Fruit fly (Drosophila melanogaster): ENCODE measurements around the gene CG17075.

CG17075 gene

dm6 chr2L:267441-268089 is at the start of gene CG17075 (continued):
- TF ChIP-seq YL-1 (GFP tag; optimal IDR thresholded peaks at IDR 0.05) (peak; percentile 63), CG2678 (tag; optimal IDR thresholded peaks at IDR 0.05) (peak; percentile 97), her (GFP tag; optimal IDR thresholded peaks at IDR 0.05) (peak; percentile 33), CG7357 (GFP tag; IDR thresholded peaks at IDR 0.05) (peak; percentile 88), CG14667 (GFP tag; IDR thresholded peaks at IDR 0.05) (peak; percentile 92), D (optimal IDR thresholded peaks at IDR 0.05) (no peak), D (GFP tag; optimal IDR thresholded peaks at IDR 0.05) (peak; percentile 84), seq (GFP tag; IDR thresholded peaks at IDR 0.05) (peak; percentile 94), CG14441 (GFP tag; IDR thresholded peaks at IDR 0.05) (peak; percentile 95), Trl (optimal IDR thresholded peaks at IDR 0.05) (peak in 1 of 2 experiments; percentile 20), Trl (GFP tag; optimal IDR thresholded peaks at IDR 0.05) (peak; percentile 65), oc (tag; optimal IDR thresholded peaks at IDR 0.05) (peak; percentile 91), Stat92E (GFP tag; optimal IDR thresholded peaks at IDR 0.05) (peak in 1 of 3 experiments; percentile 16), cas (GFP tag; IDR thresholded peaks at IDR 0.05) (peak; percentile 86), emc (GFP tag; optimal IDR thresholded peaks at IDR 0.05) (peak; percentile 62), CG8765 (GFP tag; IDR thresholded peaks at IDR 0.05) (0 out of 2 replicates have a peak, but pooled peaks have one; percentile 42), CG30431 (GFP tag; optimal IDR thresholded peaks at IDR 0.05) (peak; percentile 87), bowl (GFP tag; IDR thresholded peaks at IDR 0.05) (peak; percentile 88), otp (GFP tag; IDR thresholded peaks at IDR 0.05) (peak; percentile 84), psq (GFP tag; optimal IDR thresholded peaks at IDR 0.05) (peak; percentile 84), zfh1 (GFP tag; IDR thresholded peaks at IDR 0.05) (peak; percentile 93), CG9437 (GFP tag; optimal IDR thresholded peaks at IDR 0.05) (peak; percentile 87), CG8924 (tag; optimal IDR thresholded peaks at IDR 0.05) (peak; percentile 96), Mes4 (GFP tag; optimal IDR thresholded peaks at IDR 0.05) (peak; percentile 37), dati (GFP tag; IDR thresholded peaks at IDR 0.05) (peak; percentile 80; the same call in 1 of the 2 replicates), Dp (GFP tag; optimal IDR thresholded peaks at IDR 0.05) (peak; percentile 13), lilli (GFP tag; optimal IDR thresholded peaks at IDR 0.05) (peak; percentile 95), ftz-f1 (GFP tag; optimal IDR thresholded peaks at IDR 0.05) (peak; percentile 41), CG14860 (GFP tag; IDR thresholded peaks at IDR 0.05; ENCODE audit: partially characterized antibody) (no peak), crol (GFP tag; IDR thresholded peaks at IDR 0.05) (0 out of 2 replicates have a peak, but pooled peaks have one; percentile 24), CG7786 (GFP tag; optimal IDR thresholded peaks at IDR 0.05) (peak; percentile 55), Max (GFP tag; optimal IDR thresholded peaks at IDR 0.05) (peak; percentile 95), CG17359 (tag; optimal IDR thresholded peaks at IDR 0.05) (peak; percentile 96), CG10147 (GFP tag; optimal IDR thresholded peaks at IDR 0.05) (peak; percentile 96), vvl (GFP tag; IDR thresholded peaks at IDR 0.05) (peak; percentile 98), CG14050 (GFP tag; IDR thresholded peaks at IDR 0.05) (peak; percentile 93), sens-2 (GFP tag; IDR thresholded peaks at IDR 0.05) (peak; percentile 82), luna (GFP tag; optimal IDR thresholded peaks at IDR 0.05) (no peak), jumu (GFP tag; optimal IDR thresholded peaks at IDR 0.05) (peak; percentile 75), Dek (tag; optimal IDR thresholded peaks at IDR 0.05) (peak; percentile 96), CG13624 (GFP tag; optimal IDR thresholded peaks at IDR 0.05) (peak; percentile 69), disco-r (GFP tag; optimal IDR thresholded peaks at IDR 0.05) (no peak), B-H1 (GFP tag; IDR thresholded peaks at IDR 0.05) (peak; percentile 94), fd96Cb (tag; optimal IDR thresholded peaks at IDR 0.05) (peak; percentile 93), caup (GFP tag; optimal IDR thresholded peaks at IDR 0.05; ENCODE audit: severe bottlenecking) (peak; percentile 96), sr (GFP tag; IDR thresholded peaks at IDR 0.05) (peak; percentile 84), CG9876 (GFP tag; optimal IDR thresholded peaks at IDR 0.05) (no peak), hb (GFP tag; IDR thresholded peaks at IDR 0.05; ENCODE audit: partially characterized antibody) (no peak), Dip3 (GFP tag; optimal IDR thresholded peaks at IDR 0.05) (peak; percentile 71), al (GFP tag; IDR thresholded peaks at IDR 0.05) (peak; percentile 91), CG14710 (tag; optimal IDR thresholded peaks at IDR 0.05) (peak; percentile 79)
